Fruit fly (Drosophila melanogaster): ENCODE measurements around the gene Tpt.

dm6 chr3L:8449202-8449799, 44.2 kb upstream of the Tpt start, which contains the start of gene CG6983:
- no peak for TF ChIP-seq CG8478 (optimal IDR thresholded peaks at IDR 0.05)
- TF ChIP-seq CTCF (optimal IDR thresholded peaks at IDR 0.05): peak in 1 of 2 experiments; percentile 75

All from S2 (cell line).